Fruit fly (Drosophila melanogaster) whole organism, pupa: ENCODE data around the gene CG11504.

ENCODE experiments used
- CG12605 ChIP-seq: fragments of 200-800 bp; sonication (Bioruptor generic); IDR thresholded peaks from 2 replicates; pipeline ENCODE4 v1.3.6; 2022; ENCODE audit warnings: missing biosample characterization, missing genetic modification characterization
- CG17806 ChIP-seq: fragments of 200-800 bp; sonication (Bioruptor generic); optimal IDR thresholded peaks from 2 replicates; lab custom pipeline; 2018; ENCODE audit warnings: missing biosample characterization, mild to moderate bottlenecking, missing genetic modification characterization, moderate library complexity
- CG8159 ChIP-seq: fragments of 200-800 bp; sonication (Bioruptor generic); optimal IDR thresholded peaks from 3 replicates; lab custom pipeline; 2018; ENCODE audit warnings: missing biosample characterization, mild to moderate bottlenecking, missing genetic modification characterization, moderate library complexity
- CG8301 ChIP-seq: fragments of 200-800 bp; sonication (Bioruptor generic); optimal IDR thresholded peaks from 2 replicates; lab custom pipeline; 2018; ENCODE audit warnings: missing biosample characterization, mild to moderate bottlenecking, missing genetic modification characterization
- CG9948 ChIP-seq: fragments of 200-800 bp; sonication (Bioruptor generic); optimal IDR thresholded peaks from 2 replicates; lab custom pipeline; 2018; ENCODE audit warnings: missing biosample characterization, mild to moderate bottlenecking, missing genetic modification characterization, moderate library complexity
- EcR ChIP-seq: fragments of 200-800 bp; sonication (Bioruptor generic); optimal IDR thresholded peaks from 3 replicates; lab custom pipeline; 2019; ENCODE audit warnings: missing biosample characterization, missing genetic modification characterization, mild to moderate bottlenecking, moderate library complexity, missing genetic modification reagents
- gl ChIP-seq: fragments of 200-800 bp; sonication (Bioruptor generic); optimal IDR thresholded peaks from 2 replicates; lab custom pipeline; 2018; ENCODE audit warnings: missing biosample characterization, mild to moderate bottlenecking, missing genetic modification characterization

DNA sequence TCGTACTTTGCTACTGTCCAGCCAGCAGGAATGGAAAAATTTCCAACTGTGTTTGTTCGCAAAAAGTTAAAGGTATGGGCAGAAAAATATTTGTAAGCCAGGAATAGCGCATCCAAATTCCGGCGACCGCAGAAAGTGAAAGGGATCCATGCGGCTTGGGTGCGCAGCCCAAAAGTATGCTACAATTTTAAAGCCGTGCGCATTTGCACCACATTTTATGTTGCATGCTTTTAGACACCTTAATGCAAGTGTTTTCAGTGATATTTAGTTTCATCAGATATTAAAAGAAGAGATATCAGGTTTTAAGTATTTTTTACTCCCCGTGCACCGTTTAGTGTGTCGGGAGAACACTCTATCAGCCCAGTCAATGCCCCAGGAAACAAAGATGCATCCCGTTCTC lies 34.6 kb upstream of the CG11504 start:
- TF ChIP-seq CG8159 (tag; lab: Kevin White, UChicago) (no peak), EcR (no peak), CG12605 (GFP tag; lab: Robert Waterston, UW) (no peak), CG8301 (tag; lab: Kevin White, UChicago) (no peak), CG17806 (tag; lab: Kevin White, UChicago) (no peak), gl (no peak), CG9948 (tag; lab: Kevin White, UChicago) (no peak)
